Fruit fly (Drosophila melanogaster) S2 (cell line): ENCODE data around the gene CG13887.

Source experiments
- CG8478 ChIP-seq: fragments of >200 bp; optimal IDR thresholded peaks from 2 replicates; lab custom pipeline; 2018
- CTCF ChIP-seq, 2 experiments: fragments of >200 bp; optimal IDR thresholded peaks; 2 replicates each; lab custom pipeline; 2018

Gene CG13887

dm6 chr3L:820975-821598 lies 16.6 kb upstream of the CG13887 start:
- TF ChIP-seq CG8478 (lab: Kevin White, UChicago) = no peak
- TF ChIP-seq CTCF (optimal IDR thresholded peaks at IDR 0.05; lab: Kevin White, UChicago) = no peak

dm6 chr3L:821951-822350 lies 15.7 kb upstream of the CG13887 start:
- no peak for TF ChIP-seq CG8478 (lab: Kevin White, UChicago)
- TF ChIP-seq CTCF (optimal IDR thresholded peaks at IDR 0.05; lab: Kevin White, UChicago) = no peak

- no peak for TF ChIP-seq CTCF (optimal IDR thresholded peaks at IDR 0.05; lab: Kevin White, UChicago)
- no peak for TF ChIP-seq CG8478 (lab: Kevin White, UChicago)
These were observed 15.0 kb upstream of the CG13887 start for dm6 chr3L:822619-823018.

dm6 chr3L:823597-823996 lies 14.1 kb upstream of the CG13887 start:
- TF ChIP-seq CG8478 (lab: Kevin White, UChicago) = no peak
- TF ChIP-seq CTCF (optimal IDR thresholded peaks at IDR 0.05; lab: Kevin White, UChicago) = no peak

- TF ChIP-seq CTCF (optimal IDR thresholded peaks at IDR 0.05; lab: Kevin White, UChicago) = no peak
- TF ChIP-seq CG8478 (lab: Kevin White, UChicago) = no peak
These were observed 13.2 kb upstream of the CG13887 start for dm6 chr3L:824444-824843.

- TF ChIP-seq CTCF (optimal IDR thresholded peaks at IDR 0.05; lab: Kevin White, UChicago) (no peak), CG8478 (lab: Kevin White, UChicago) (no peak)
These were observed 4.5 kb upstream of the CG13887 start, which contains the start of gene Sf3b3 for dm6 chr3L:832897-833857. Gene Sf3b3 (minus strand): TSS chr3L:833385.

dm6 chr3L:833878-834277 lies 3.8 kb upstream of the CG13887 start, which contains the start of gene CG42553:
Gene CG42553 (plus strand): TSS chr3L:834093.
- TF ChIP-seq CTCF (optimal IDR thresholded peaks at IDR 0.05; lab: Kevin White, UChicago) (no peak), CG8478 (lab: Kevin White, UChicago) (no peak)

dm6 chr3L:835455-836034 lies 2.1 kb upstream of the CG13887 start, which contains the start of gene CG42554:
Gene CG42554 (plus strand): TSS chr3L:835683.
- TF ChIP-seq CTCF (optimal IDR thresholded peaks at IDR 0.05; lab: Kevin White, UChicago) (no peak), CG8478 (lab: Kevin White, UChicago) (no peak)

dm6 chr3L:841260-841659 lies 3.6 kb downstream of the CG13887 start, which contains the start of the genes JMJD5 and Gr61a:
Gene JMJD5 (minus strand): TSS chr3L:841360.
Gene Gr61a (plus strand): TSS chr3L:841451.
- TF ChIP-seq CTCF (optimal IDR thresholded peaks at IDR 0.05; lab: Kevin White, UChicago) = no peak
- no peak for TF ChIP-seq CG8478 (lab: Kevin White, UChicago)

dm6 chr3L:843626-844025 lies 6.0 kb downstream of the CG13887 start, which contains the start of gene Cep290:
Gene Cep290 (plus strand): TSS chr3L:843926.
- TF ChIP-seq CG8478 (lab: Kevin White, UChicago) (no peak), CTCF (optimal IDR thresholded peaks at IDR 0.05; lab: Kevin White, UChicago) (no peak)

dm6 chr3L:851061-851460 lies 13.4 kb downstream of the CG13887 start, which contains the start of gene Dci:
Gene Dci (plus strand): TSS chr3L:851346.
- TF ChIP-seq CG8478 (lab: Kevin White, UChicago) (no peak), CTCF (optimal IDR thresholded peaks at IDR 0.05; lab: Kevin White, UChicago) (no peak)

dm6 chr3L:852267-852666 lies 14.6 kb downstream of the CG13887 start:
- TF ChIP-seq CG8478 (lab: Kevin White, UChicago) (no peak), CTCF (optimal IDR thresholded peaks at IDR 0.05; lab: Kevin White, UChicago) (no peak)

- TF ChIP-seq CG8478 (lab: Kevin White, UChicago) = no peak
- peak; percentile 85 to 87 for TF ChIP-seq CTCF (optimal IDR thresholded peaks at IDR 0.05; lab: Kevin White, UChicago)
These were observed 19.7 kb downstream of the CG13887 start, which contains the start of gene dpr20 for dm6 chr3L:857063-858015. Gene dpr20 (minus strand): TSS chr3L:857248.
